Fruit fly (Drosophila melanogaster): ENCODE data around the gene Cyp6d5.
A peak's percentile ranks its signal among the peaks of the same experiment; 100 is the strongest.

Gene Cyp6d5

dm6 chr3R:14050556-14051170 lies 21.6 kb downstream of the Cyp6d5 start:
- TF ChIP-seq CG11617 (GFP tag; optimal IDR thresholded peaks at IDR 0.05) (no peak), kay (GFP tag; ENCODE audit: borderline replicate concordance) (no peak), bab1 (GFP tag; optimal IDR thresholded peaks at IDR 0.05) (no peak), pad (GFP tag; optimal IDR thresholded peaks at IDR 0.05) (no peak), CG14711 (tag; optimal IDR thresholded peaks at IDR 0.05) (no peak), CG7101 (tag; optimal IDR thresholded peaks at IDR 0.05) (no peak), CG33017 (tag; optimal IDR thresholded peaks at IDR 0.05) (no peak), toe (GFP tag; optimal IDR thresholded peaks at IDR 0.05) (no peak), tj (GFP tag; optimal IDR thresholded peaks at IDR 0.05) (no peak), cnc (optimal IDR thresholded peaks at IDR 0.05) (no peak), cic (GFP tag; optimal IDR thresholded peaks at IDR 0.05) (no peak), Hr96 (GFP tag; optimal IDR thresholded peaks at IDR 0.05) (no peak), Crg-1 (GFP tag; optimal IDR thresholded peaks at IDR 0.05) (no peak)

- TF ChIP-seq Crg-1 (GFP tag; optimal IDR thresholded peaks at IDR 0.05) (no peak), CG7101 (tag; optimal IDR thresholded peaks at IDR 0.05) (peak; percentile 17), ovo (GFP tag; optimal IDR thresholded peaks at IDR 0.05) (no peak), Mnt (GFP tag; optimal IDR thresholded peaks at IDR 0.05) (peak; percentile 97), CG7045 (GFP tag; optimal IDR thresholded peaks at IDR 0.05) (no peak), tj (GFP tag; optimal IDR thresholded peaks at IDR 0.05) (peak; percentile 92), CG12768 (GFP tag; optimal IDR thresholded peaks at IDR 0.05) (peak; percentile 50), CG11617 (GFP tag; optimal IDR thresholded peaks at IDR 0.05) (peak; percentile 3), cic (GFP tag; optimal IDR thresholded peaks at IDR 0.05) (peak; percentile 99), pad (GFP tag; optimal IDR thresholded peaks at IDR 0.05) (peak; percentile 6), cnc (optimal IDR thresholded peaks at IDR 0.05) (no peak), bab1 (GFP tag; optimal IDR thresholded peaks at IDR 0.05) (peak; percentile 16), toe (GFP tag; optimal IDR thresholded peaks at IDR 0.05) (no peak), CG33017 (tag; optimal IDR thresholded peaks at IDR 0.05) (peak; percentile 33), kay (GFP tag; ENCODE audit: borderline replicate concordance) (peak; percentile 97), Hr96 (GFP tag; optimal IDR thresholded peaks at IDR 0.05) (peak; percentile 47)
Measured at dm6 chr3R:14051391-14051852, 22.4 kb downstream of the Cyp6d5 start.

dm6 chr3R:14052182-14053036 lies 23.4 kb downstream of the Cyp6d5 start:
- peak; percentile 75 for TF ChIP-seq CG7101 (tag; optimal IDR thresholded peaks at IDR 0.05)
- TF ChIP-seq CG33017 (tag; optimal IDR thresholded peaks at IDR 0.05) = peak; percentile 74
- TF ChIP-seq cnc (optimal IDR thresholded peaks at IDR 0.05) = no peak
- peak; percentile 24 for TF ChIP-seq Clk (GFP tag; optimal IDR thresholded peaks at IDR 0.05)
- TF ChIP-seq CG14711 (tag; optimal IDR thresholded peaks at IDR 0.05) = peak; percentile 61
- no peak for TF ChIP-seq CG1620 (GFP tag; optimal IDR thresholded peaks at IDR 0.05)
- TF ChIP-seq cic (GFP tag; optimal IDR thresholded peaks at IDR 0.05) = no peak
- TF ChIP-seq bab1 (GFP tag; optimal IDR thresholded peaks at IDR 0.05) = no peak
- peak; percentile 58 for TF ChIP-seq CG11617 (GFP tag; optimal IDR thresholded peaks at IDR 0.05)
- no peak for TF ChIP-seq ovo (GFP tag; optimal IDR thresholded peaks at IDR 0.05)
- peak; percentile 14 for TF ChIP-seq Crg-1 (GFP tag; optimal IDR thresholded peaks at IDR 0.05)
- peak; percentile 62 for TF ChIP-seq toe (GFP tag; optimal IDR thresholded peaks at IDR 0.05)
- TF ChIP-seq CG7045 (GFP tag; optimal IDR thresholded peaks at IDR 0.05) = peak; percentile 84
- TF ChIP-seq CG5204 (GFP tag; optimal IDR thresholded peaks at IDR 0.05) = peak; percentile 83
- TF ChIP-seq CG12768 (GFP tag; optimal IDR thresholded peaks at IDR 0.05) = peak; percentile 66
- peak; percentile 71 for TF ChIP-seq Hr96 (GFP tag; optimal IDR thresholded peaks at IDR 0.05)
- TF ChIP-seq Mnt (GFP tag; optimal IDR thresholded peaks at IDR 0.05) = peak; percentile 81
- peak; percentile 49 for TF ChIP-seq pad (GFP tag; optimal IDR thresholded peaks at IDR 0.05)
- TF ChIP-seq tj (GFP tag; optimal IDR thresholded peaks at IDR 0.05) = no peak
- peak; percentile 6 for TF ChIP-seq kay (GFP tag; ENCODE audit: borderline replicate concordance)

- peak; percentile 92 for TF ChIP-seq CG12768 (GFP tag; optimal IDR thresholded peaks at IDR 0.05)
- TF ChIP-seq CG7101 (tag; optimal IDR thresholded peaks at IDR 0.05) = peak; percentile 94
- peak; percentile 79 for TF ChIP-seq pad (GFP tag; optimal IDR thresholded peaks at IDR 0.05)
- peak; percentile 91 for TF ChIP-seq kay (GFP tag; ENCODE audit: borderline replicate concordance)
- peak; percentile 58 for TF ChIP-seq Hr96 (GFP tag; optimal IDR thresholded peaks at IDR 0.05)
- TF ChIP-seq tj (GFP tag; optimal IDR thresholded peaks at IDR 0.05) = peak; percentile 63
- peak; percentile 63 for TF ChIP-seq toe (GFP tag; optimal IDR thresholded peaks at IDR 0.05)
- TF ChIP-seq ovo (GFP tag; optimal IDR thresholded peaks at IDR 0.05) = peak; percentile 76
- peak; percentile 89 for TF ChIP-seq CG14711 (tag; optimal IDR thresholded peaks at IDR 0.05)
- TF ChIP-seq Mnt (GFP tag; optimal IDR thresholded peaks at IDR 0.05) = peak; percentile 53
- TF ChIP-seq CG1620 (GFP tag; optimal IDR thresholded peaks at IDR 0.05) = no peak
- peak; percentile 88 for TF ChIP-seq cic (GFP tag; optimal IDR thresholded peaks at IDR 0.05)
- peak; percentile 70 for TF ChIP-seq CG5204 (GFP tag; optimal IDR thresholded peaks at IDR 0.05)
- TF ChIP-seq CG11617 (GFP tag; optimal IDR thresholded peaks at IDR 0.05) = peak; percentile 85
- peak; percentile 95 for TF ChIP-seq CG7045 (GFP tag; optimal IDR thresholded peaks at IDR 0.05)
- peak; percentile 82 for TF ChIP-seq Clk (GFP tag; optimal IDR thresholded peaks at IDR 0.05)
- TF ChIP-seq bab1 (GFP tag; optimal IDR thresholded peaks at IDR 0.05) = peak; percentile 30
- no peak for TF ChIP-seq cnc (optimal IDR thresholded peaks at IDR 0.05)
- peak; percentile 33 for TF ChIP-seq Crg-1 (GFP tag; optimal IDR thresholded peaks at IDR 0.05)
- TF ChIP-seq CG33017 (tag; optimal IDR thresholded peaks at IDR 0.05) = peak; percentile 94
Measured at dm6 chr3R:14053037-14053808, 24.2 kb downstream of the Cyp6d5 start.

Data from whole organism, adult.